Fruit fly (Drosophila melanogaster) whole organism, embryonic: ENCODE data around the gene Mtl.

Source experiments
- Awh ChIP-seq: fragments of 200-800 bp; sonication (Bioruptor generic); IDR thresholded peaks from 2 replicates; pipeline ENCODE4, ENCODE4 v1.3.6; 2022; ENCODE audit warnings: missing biosample characterization, missing genetic modification characterization
- BEAF-32 ChIP-seq: fragments of 200-800 bp; sonication (Bioruptor generic); optimal IDR thresholded peaks from 3 replicates; lab custom pipeline; 2017; ENCODE audit warnings: missing biosample characterization, missing genetic modification characterization, mild to moderate bottlenecking, moderate library complexity, missing genetic modification reagents
- CG10321 ChIP-seq: fragments of 200-800 bp; sonication (Bioruptor generic); IDR thresholded peaks from 2 replicates; pipeline ENCODE4 v1.3.6; 2022; ENCODE audit warnings: missing biosample characterization, missing genetic modification characterization
- CG10654 ChIP-seq: fragments of 200-800 bp; sonication (Bioruptor generic); optimal IDR thresholded peaks from 2 replicates; lab custom pipeline; 2016; ENCODE audit warnings: missing biosample characterization, missing genetic modification characterization
- CG11093 ChIP-seq: fragments of 200-800 bp; sonication (Bioruptor generic); IDR thresholded peaks from 3 replicates; pipeline ENCODE4 v1.3.6; 2022; ENCODE audit warnings: missing biosample characterization, missing genetic modification characterization
- CG11504 ChIP-seq: fragments of 200-800 bp; sonication (Bioruptor generic); optimal IDR thresholded peaks from 3 replicates; lab custom pipeline; 2019; ENCODE audit warnings: missing biosample characterization, mild to moderate bottlenecking, missing genetic modification characterization, moderate library complexity
- CG12236 ChIP-seq: fragments of 200-800 bp; sonication (Bioruptor generic); optimal IDR thresholded peaks from 2 replicates; lab custom pipeline; 2016; ENCODE audit warnings: missing biosample characterization, missing genetic modification characterization
- CG13296 ChIP-seq: fragments of 200-800 bp; sonication (Bioruptor generic); optimal IDR thresholded peaks from 3 replicates; lab custom pipeline; 2018; ENCODE audit warnings: missing biosample characterization, mild to moderate bottlenecking, missing genetic modification characterization
- CG14710 ChIP-seq: fragments of 200-800 bp; sonication (Bioruptor generic); optimal IDR thresholded peaks from 3 replicates; lab custom pipeline; 2019; ENCODE audit warnings: missing biosample characterization, mild to moderate bottlenecking, missing genetic modification characterization, moderate library complexity
- CG14965 ChIP-seq: fragments of 200-800 bp; sonication (Bioruptor generic); optimal IDR thresholded peaks from 2 replicates; lab custom pipeline; 2016; ENCODE audit warnings: missing biosample characterization, missing genetic modification characterization, borderline replicate concordance
- CG17186 ChIP-seq: fragments of 200-800 bp; sonication (Bioruptor generic); optimal IDR thresholded peaks from 3 replicates; lab custom pipeline; 2017; ENCODE audit warnings: missing biosample characterization, missing genetic modification reagents, missing genetic modification characterization
- CG17328 ChIP-seq: fragments of 200-800 bp; sonication (Bioruptor generic); IDR thresholded peaks from 2 replicates; pipeline ENCODE4 v1.3.6; 2022; ENCODE audit warnings: missing biosample characterization, missing genetic modification characterization
- CG2199 ChIP-seq: fragments of 200-800 bp; sonication (Bioruptor generic); IDR thresholded peaks from 3 replicates; pipeline ENCODE4 v1.3.6; 2022; ENCODE audit warnings: missing biosample characterization, missing genetic modification characterization
- CG30403 ChIP-seq: fragments of 200-800 bp; sonication (Bioruptor generic); optimal IDR thresholded peaks from 3 replicates; lab custom pipeline; 2016; ENCODE audit warnings: missing biosample characterization, missing genetic modification characterization
- CG30431 ChIP-seq: fragments of 200-800 bp; sonication (Bioruptor generic); optimal IDR thresholded peaks from 2 replicates; lab custom pipeline; 2017; ENCODE audit warnings: missing biosample characterization, missing genetic modification characterization
- CG31365 ChIP-seq: fragments of 200-800 bp; sonication (Bioruptor generic); optimal IDR thresholded peaks from 2 replicates; lab custom pipeline; 2018; ENCODE audit warnings: missing biosample characterization, mild to moderate bottlenecking, missing genetic modification characterization
- CG32772 ChIP-seq: fragments of 200-800 bp; sonication (Bioruptor generic); IDR thresholded peaks from 2 replicates; pipeline ENCODE4 v1.3.6; 2022; ENCODE audit warnings: missing biosample characterization, missing genetic modification characterization
- CG3281 ChIP-seq: fragments of 200-800 bp; sonication (Bioruptor generic); optimal IDR thresholded peaks from 3 replicates; lab custom pipeline; 2017; ENCODE audit warnings: missing biosample characterization, mild to moderate bottlenecking, missing genetic modification characterization
- CG7839 ChIP-seq: fragments of 200-800 bp; sonication (Bioruptor generic); optimal IDR thresholded peaks from 3 replicates; lab custom pipeline; 2018; ENCODE audit warnings: missing biosample characterization, mild to moderate bottlenecking, missing genetic modification characterization, moderate library complexity
- CG8359 ChIP-seq: fragments of 200-800 bp; sonication (Bioruptor generic); optimal IDR thresholded peaks from 2 replicates; lab custom pipeline; 2017; ENCODE audit warnings: missing biosample characterization, mild to moderate bottlenecking, missing genetic modification characterization, borderline replicate concordance
- CG8478 ChIP-seq: fragments of >200 bp; optimal IDR thresholded peaks from 2 replicates; lab custom pipeline; 2018
- CHES-1-like ChIP-seq: fragments of 200-800 bp; sonication (Bioruptor generic); optimal IDR thresholded peaks from 2 replicates; lab custom pipeline; 2016; ENCODE audit warnings: missing biosample characterization, missing genetic modification characterization
- Dek ChIP-seq: fragments of 200-800 bp; sonication (Bioruptor generic); optimal IDR thresholded peaks from 3 replicates; lab custom pipeline; 2019; ENCODE audit warnings: missing biosample characterization, mild to moderate bottlenecking, missing genetic modification characterization, moderate library complexity
- Dll ChIP-seq: fragments of 200-800 bp; sonication (Bioruptor generic); IDR thresholded peaks from 4 replicates; pipeline ENCODE4 v1.3.6; 2022; ENCODE audit warnings: missing biosample characterization, missing genetic modification characterization; ENCODE audit not compliant: partially characterized antibody
- Dp ChIP-seq: fragments of 200-800 bp; sonication (Bioruptor generic); optimal IDR thresholded peaks from 2 replicates; lab custom pipeline; 2018; ENCODE audit warnings: missing biosample characterization, mild to moderate bottlenecking, missing genetic modification characterization, moderate library complexity
- Elba2 ChIP-seq: fragments of 200-800 bp; sonication (Bioruptor generic); optimal IDR thresholded peaks from 3 replicates; lab custom pipeline; 2016; ENCODE audit warnings: missing biosample characterization, missing genetic modification characterization
- H2.0 ChIP-seq: fragments of 200-800 bp; sonication (Bioruptor generic); IDR thresholded peaks from 2 replicates; pipeline ENCODE4 v1.3.6; 2022; ENCODE audit warnings: missing biosample characterization, missing genetic modification characterization
- Hr78 ChIP-seq, 2 experiments: fragments of 200-800 bp in 1 of 2; fragments of >200 bp in 1 of 2; sonication (Bioruptor generic) in 1 of 2; optimal IDR thresholded peaks; 2 replicates each; lab custom pipeline; 2017 to 2019; ENCODE audit warnings: missing biosample characterization in 2 of 2, missing genetic modification characterization in 2 of 2, mild to moderate bottlenecking in 1 of 2, moderate library complexity in 1 of 2
- Lhr ChIP-seq: fragments of 200-800 bp; sonication (Bioruptor generic); optimal IDR thresholded peaks from 3 replicates; lab custom pipeline; 2017; ENCODE audit warnings: mild to moderate bottlenecking, missing biosample characterization, missing genetic modification reagents, missing genetic modification characterization
- MBD-R2 ChIP-seq: fragments of 200-800 bp; sonication (Bioruptor generic); IDR thresholded peaks from 2 replicates; pipeline ENCODE4 v1.3.6; 2022; ENCODE audit warnings: missing biosample characterization, missing genetic modification characterization
- Med ChIP-seq: fragments of 200-800 bp; sonication (Bioruptor generic); peaks from one replicate; lab custom pipeline; 2016; ENCODE audit warnings: missing biosample characterization, missing genetic modification characterization, mild to moderate bottlenecking, inconsistent platforms, moderate library complexity
- Poxn ChIP-seq: fragments of 200-800 bp; sonication (Bioruptor generic); IDR thresholded peaks from 2 replicates; pipeline ENCODE4 v1.3.6; 2022; ENCODE audit warnings: missing biosample characterization, missing genetic modification characterization
- Sry-δ ChIP-seq: fragments of 200-800 bp; sonication (Bioruptor generic); optimal IDR thresholded peaks from 2 replicates; lab custom pipeline; 2016; ENCODE audit warnings: missing biosample characterization, missing genetic modification characterization
- Xbp1 ChIP-seq: fragments of 200-800 bp; sonication (Bioruptor generic); optimal IDR thresholded peaks from 3 replicates; lab custom pipeline; 2016; ENCODE audit warnings: missing biosample characterization, mild to moderate bottlenecking, missing genetic modification characterization
- az2 ChIP-seq: fragments of 200-800 bp; sonication (Bioruptor generic); optimal IDR thresholded peaks from 3 replicates; lab custom pipeline; 2016; ENCODE audit warnings: missing biosample characterization, missing genetic modification characterization
- bcd ChIP-seq: fragments of 200-800 bp; sonication (Bioruptor generic); optimal IDR thresholded peaks from 2 replicates; lab custom pipeline; 2017; ENCODE audit warnings: missing biosample characterization, mild to moderate bottlenecking, missing genetic modification characterization
- br ChIP-seq: fragments of >200 bp; optimal IDR thresholded peaks from 2 replicates; lab custom pipeline; 2017
- dati ChIP-seq: fragments of 200-800 bp; sonication (Bioruptor generic); IDR thresholded peaks from 2 replicates; pipeline ENCODE4 v1.3.6; 2022; ENCODE audit warnings: missing biosample characterization, missing genetic modification characterization
- dpn ChIP-seq, 2 experiments: fragments of 200-800 bp; sonication (Bioruptor generic); optimal IDR thresholded peaks; 3 replicates each; lab custom pipeline; 2016; ENCODE audit warnings: missing biosample characterization in 2 of 2, missing genetic modification characterization in 2 of 2
- fru ChIP-seq: fragments of >200 bp; optimal IDR thresholded peaks from 2 replicates; lab custom pipeline; 2017
- fu2 ChIP-seq: fragments of 200-800 bp; sonication (Bioruptor generic); optimal IDR thresholded peaks from 2 replicates; lab custom pipeline; 2016; ENCODE audit warnings: missing biosample characterization, missing genetic modification characterization
- lmd ChIP-seq: fragments of 200-800 bp; sonication (Bioruptor generic); IDR thresholded peaks from 2 replicates; pipeline ENCODE4 v1.3.6; 2022; ENCODE audit warnings: missing biosample characterization, missing genetic modification characterization
- nom ChIP-seq: fragments of 200-800 bp; sonication (Bioruptor generic); optimal IDR thresholded peaks from 2 replicates; lab custom pipeline; 2017; ENCODE audit warnings: missing biosample characterization, missing genetic modification characterization, mild to moderate bottlenecking, moderate library complexity, missing genetic modification reagents
- odd ChIP-seq: fragments of 200-800 bp; sonication (Bioruptor generic); optimal IDR thresholded peaks from 2 replicates; lab custom pipeline; 2017; ENCODE audit warnings: missing biosample characterization, mild to moderate bottlenecking, missing genetic modification characterization
- pb ChIP-seq: fragments of 200-800 bp; sonication (Bioruptor generic); optimal IDR thresholded peaks from 3 replicates; lab custom pipeline; 2016; ENCODE audit warnings: missing biosample characterization, missing genetic modification characterization
- pita ChIP-seq: fragments of 200-800 bp; sonication (Bioruptor generic); optimal IDR thresholded peaks from 2 replicates; lab custom pipeline; 2017; ENCODE audit warnings: missing biosample characterization, mild to moderate bottlenecking, missing genetic modification characterization
- sens-2 ChIP-seq: fragments of 200-800 bp; sonication (Bioruptor generic); IDR thresholded peaks from 2 replicates; pipeline ENCODE4 v1.3.6; 2022; ENCODE audit warnings: missing biosample characterization, missing genetic modification characterization
- slou ChIP-seq: fragments of 200-800 bp; sonication (Bioruptor generic); optimal IDR thresholded peaks from 3 replicates; lab custom pipeline; 2016; ENCODE audit warnings: missing biosample characterization, missing genetic modification characterization
- slp2 ChIP-seq: fragments of 200-800 bp; sonication (Bioruptor generic); optimal IDR thresholded peaks from 2 replicates; lab custom pipeline; 2016; ENCODE audit warnings: missing biosample characterization, missing genetic modification characterization
- sna ChIP-seq: fragments of 200-800 bp; sonication (Bioruptor generic); IDR thresholded peaks from 2 replicates; pipeline ENCODE4 v1.3.6; 2022; ENCODE audit warnings: missing biosample characterization, missing genetic modification characterization; ENCODE audit not compliant: partially characterized antibody
- stwl ChIP-seq: fragments of 200-800 bp; sonication (Bioruptor generic); optimal IDR thresholded peaks from 3 replicates; lab custom pipeline; 2018; ENCODE audit warnings: missing biosample characterization, mild to moderate bottlenecking, missing genetic modification characterization, moderate library complexity
- wor ChIP-seq: fragments of 200-800 bp; sonication (Bioruptor generic); IDR thresholded peaks from 2 replicates; pipeline ENCODE4 v1.3.6; 2022; ENCODE audit warnings: missing biosample characterization, missing genetic modification characterization
- zen2 ChIP-seq: fragments of 200-800 bp; sonication (Bioruptor generic); IDR thresholded peaks from 3 replicates; pipeline ENCODE4 v1.3.6; 2022; ENCODE audit warnings: missing biosample characterization, missing genetic modification characterization; ENCODE audit not compliant: partially characterized antibody

Gene Mtl

dm6 chr3R:27651710-27652109 is 15.5 kb downstream of the Mtl start (continued):
- TF ChIP-seq CG14710 (tag; lab: Kevin White, UChicago), result no peak
- no peak for TF ChIP-seq Med
- peak; percentile 22 for TF ChIP-seq Dek (tag; lab: Kevin White, UChicago)
- no peak for TF ChIP-seq CG30403 (GFP tag; lab: Kevin White, UChicago)
- TF ChIP-seq dpn (GFP tag; optimal IDR thresholded peaks at IDR 0.05; lab: Kevin White, UChicago), result no peak
- TF ChIP-seq stwl (tag; lab: Kevin White, UChicago), result peak; percentile 28
- TF ChIP-seq slp2 (GFP tag; lab: Kevin White, UChicago), result no peak
- no peak for TF ChIP-seq nom (GFP tag; lab: Kevin White, UChicago)
- TF ChIP-seq sna (GFP tag; lab: Robert Waterston, UW), result no peak
- no peak for TF ChIP-seq bcd (GFP tag; lab: Kevin White, UChicago)
- TF ChIP-seq CG17328 (GFP tag; lab: Robert Waterston, UW), result no peak
- no peak for TF ChIP-seq fu2 (GFP tag; lab: Kevin White, UChicago)
- no peak for TF ChIP-seq wor (GFP tag; lab: Robert Waterston, UW)
- no peak for TF ChIP-seq Xbp1 (GFP tag; lab: Kevin White, UChicago)
- TF ChIP-seq CG13296, result no peak
- no peak for TF ChIP-seq az2
- no peak for TF ChIP-seq CG10654 (GFP tag; lab: Kevin White, UChicago)
- peak; percentile 16 for TF ChIP-seq Dp (GFP tag; lab: Kevin White, UChicago)
- no peak for TF ChIP-seq Poxn
- TF ChIP-seq CHES-1-like (GFP tag; lab: Kevin White, UChicago), result no peak
- peak; percentile 29; the same call in 1 of the 3 replicates for TF ChIP-seq CG2199 (GFP tag; lab: Robert Waterston, UW)
- no peak for TF ChIP-seq odd (GFP tag; lab: Kevin White, UChicago)
- TF ChIP-seq sens-2 (GFP tag; lab: Robert Waterston, UW), result no peak
- TF ChIP-seq Hr78 (GFP tag; optimal IDR thresholded peaks at IDR 0.05; lab: Kevin White, UChicago), result no peak
- no peak for TF ChIP-seq BEAF-32 (GFP tag; lab: Kevin White, UChicago)
- TF ChIP-seq lmd (GFP tag; lab: Robert Waterston, UW), result no peak
- TF ChIP-seq pb, result no peak
- TF ChIP-seq H2.0 (GFP tag; lab: Robert Waterston, UW), result no peak
- TF ChIP-seq CG30431 (GFP tag; lab: Kevin White, UChicago), result no peak
- no peak for TF ChIP-seq CG11093 (GFP tag; lab: Robert Waterston, UW)
- TF ChIP-seq Elba2 (GFP tag; lab: Kevin White, UChicago), result peak; percentile 9
- peak; percentile 59 for TF ChIP-seq CG8478 (lab: Kevin White, UChicago)
- TF ChIP-seq MBD-R2 (GFP tag; lab: Robert Waterston, UW), result no peak
- no peak for TF ChIP-seq slou (GFP tag; lab: Kevin White, UChicago)
- peak; percentile 75 for TF ChIP-seq pita (GFP tag; lab: Kevin White, UChicago)
- TF ChIP-seq CG7839 (tag; lab: Kevin White, UChicago), result no peak
- no peak for TF ChIP-seq CG10321 (GFP tag; lab: Robert Waterston, UW)
- TF ChIP-seq dati (GFP tag; lab: Robert Waterston, UW), result no peak
- TF ChIP-seq CG8359, result no peak
- TF ChIP-seq Awh (GFP tag; lab: Robert Waterston, UW), result no peak
- TF ChIP-seq CG11504 (tag; lab: Kevin White, UChicago), result no peak
- no peak for TF ChIP-seq CG17186
- no peak for TF ChIP-seq Dll (GFP tag; lab: Robert Waterston, UW)
- TF ChIP-seq Sry-δ (GFP tag; lab: Kevin White, UChicago), result no peak
- TF ChIP-seq br (lab: Kevin White, UChicago), result no peak
- no peak for TF ChIP-seq CG14965 (GFP tag; lab: Kevin White, UChicago)
- no peak for TF ChIP-seq fru (lab: Kevin White, UChicago)
- TF ChIP-seq CG32772 (GFP tag; lab: Robert Waterston, UW), result no peak
- TF ChIP-seq CG12236 (GFP tag; lab: Kevin White, UChicago), result no peak
- TF ChIP-seq Lhr (GFP tag; lab: Kevin White, UChicago), result peak; percentile 32
- no peak for TF ChIP-seq zen2 (GFP tag; lab: Robert Waterston, UW)
- peak; percentile 95 for TF ChIP-seq CG31365 (tag; lab: Kevin White, UChicago)
- no peak for TF ChIP-seq CG3281 (GFP tag; lab: Kevin White, UChicago)
